Fruit fly (Drosophila melanogaster) whole organism, prepupa: Measurements from ENCODE around the gene Crtc.
A peak's percentile ranks its signal among the peaks of the same experiment; 100 is the strongest.

Source experiments
- Blimp-1 ChIP-seq: fragments of 200-800 bp; sonication (Bioruptor generic); optimal IDR thresholded peaks from 3 replicates; lab custom pipeline; 2017; ENCODE audit warnings: missing biosample characterization, missing genetic modification characterization, mild to moderate bottlenecking, moderate library complexity, missing genetic modification reagents
- CG11294 ChIP-seq: fragments of 200-800 bp; sonication (Bioruptor generic); IDR thresholded peaks from 2 replicates; pipeline ENCODE4 v1.3.6; 2022; ENCODE audit warnings: missing biosample characterization, missing genetic modification characterization
- CG15336 ChIP-seq: fragments of 200-800 bp; sonication (Bioruptor generic); IDR thresholded peaks from 2 replicates; pipeline ENCODE4 v1.3.6; 2022; ENCODE audit warnings: missing biosample characterization, missing genetic modification characterization
- CG1621 ChIP-seq: fragments of 200-800 bp; sonication (Bioruptor generic); optimal IDR thresholded peaks from 3 replicates; lab custom pipeline; 2018; ENCODE audit warnings: missing biosample characterization, mild to moderate bottlenecking, missing genetic modification characterization
- CG3032 ChIP-seq: fragments of 200-800 bp; optimal IDR thresholded peaks from 2 replicates; lab custom pipeline; 2019; ENCODE audit warnings: missing biosample characterization, mild to moderate bottlenecking, missing genetic modification characterization, moderate library complexity
- CG31627 ChIP-seq: fragments of 200-800 bp; sonication (Bioruptor generic); optimal IDR thresholded peaks from 3 replicates; lab custom pipeline; 2016; ENCODE audit warnings: missing biosample characterization, missing genetic modification characterization
- CG32006 ChIP-seq: fragments of 200-800 bp; sonication (Bioruptor generic); optimal IDR thresholded peaks from 3 replicates; lab custom pipeline; 2017; ENCODE audit warnings: missing biosample characterization, mild to moderate bottlenecking, missing genetic modification characterization
- CG34406 ChIP-seq: fragments of 200-800 bp; sonication (Bioruptor generic); optimal IDR thresholded peaks from 3 replicates; lab custom pipeline; 2016; ENCODE audit warnings: missing biosample characterization, missing genetic modification characterization
- CG3919 ChIP-seq: fragments of 200-800 bp; sonication (Bioruptor generic); optimal IDR thresholded peaks from 3 replicates; lab custom pipeline; 2016; ENCODE audit warnings: missing biosample characterization, missing genetic modification characterization
- CG4318 ChIP-seq: fragments of 200-800 bp; sonication (Bioruptor generic); optimal IDR thresholded peaks from 3 replicates; lab custom pipeline; 2017; ENCODE audit warnings: missing biosample characterization, mild to moderate bottlenecking, missing genetic modification characterization
- CG6163 ChIP-seq: fragments of 200-800 bp; sonication (Bioruptor generic); IDR thresholded peaks from 3 replicates; pipeline ENCODE4 v1.3.6; 2022; ENCODE audit warnings: missing biosample characterization, missing genetic modification characterization
- CG6792 ChIP-seq: fragments of 200-800 bp; sonication (Bioruptor generic); optimal IDR thresholded peaks from 3 replicates; lab custom pipeline; 2016; ENCODE audit warnings: missing biosample characterization, missing genetic modification characterization
- CG6808 ChIP-seq: fragments of 200-800 bp; sonication (Bioruptor generic); optimal IDR thresholded peaks from 3 replicates; lab custom pipeline; 2017; ENCODE audit warnings: missing biosample characterization, missing genetic modification characterization, mild to moderate bottlenecking, moderate library complexity, missing genetic modification reagents
- CG6854 ChIP-seq: fragments of 200-800 bp; sonication (Bioruptor generic); optimal IDR thresholded peaks from 2 replicates; lab custom pipeline; 2017; ENCODE audit warnings: missing biosample characterization, mild to moderate bottlenecking, missing genetic modification characterization
- CG7368 ChIP-seq: fragments of 200-800 bp; sonication (Bioruptor generic); optimal IDR thresholded peaks from 3 replicates; lab custom pipeline; 2016; ENCODE audit warnings: missing biosample characterization, missing genetic modification characterization
- CG8119 ChIP-seq: fragments of 200-800 bp; sonication (Bioruptor generic); IDR thresholded peaks from 3 replicates; pipeline ENCODE4 v1.3.6; 2022; ENCODE audit warnings: missing biosample characterization, missing genetic modification characterization
- CG8632 ChIP-seq: fragments of 200-800 bp; sonication (Bioruptor generic); optimal IDR thresholded peaks from 3 replicates; lab custom pipeline; 2016; ENCODE audit warnings: missing biosample characterization, missing genetic modification characterization
- Eip78C ChIP-seq: fragments of 200-800 bp; sonication (Bioruptor generic); peaks from one replicate; lab custom pipeline; 2016; ENCODE audit warnings: missing biosample characterization, missing genetic modification characterization
- Ets21C ChIP-seq: fragments of 200-800 bp; sonication (Bioruptor generic); optimal IDR thresholded peaks from 3 replicates; lab custom pipeline; 2016; ENCODE audit warnings: missing biosample characterization, missing genetic modification characterization
- Ets96B ChIP-seq: fragments of 200-800 bp; optimal IDR thresholded peaks from 2 replicates; lab custom pipeline; 2019; ENCODE audit warnings: missing biosample characterization, mild to moderate bottlenecking, missing genetic modification characterization, moderate library complexity
- Gug ChIP-seq: fragments of 200-800 bp; sonication (Bioruptor generic); IDR thresholded peaks from 2 replicates; pipeline ENCODE4 v1.3.6; 2022; ENCODE audit warnings: missing biosample characterization, missing genetic modification characterization
- Hr38 ChIP-seq: sonication (Bioruptor generic); optimal IDR thresholded peaks from 2 replicates; lab custom pipeline; 2016; ENCODE audit warnings: missing biosample characterization, missing genetic modification characterization
- Hr39 ChIP-seq: fragments of 200-800 bp; sonication (Bioruptor generic); optimal IDR thresholded peaks from 2 replicates; lab custom pipeline; 2016; ENCODE audit warnings: missing biosample characterization, missing genetic modification characterization
- Hr4 ChIP-seq: fragments of 200-800 bp; sonication (Bioruptor generic); optimal IDR thresholded peaks from 3 replicates; lab custom pipeline; 2016; ENCODE audit warnings: missing biosample characterization, missing genetic modification characterization
- Met ChIP-seq: fragments of 200-800 bp; sonication (Bioruptor generic); optimal IDR thresholded peaks from 3 replicates; lab custom pipeline; 2016; ENCODE audit warnings: missing biosample characterization, missing genetic modification characterization
- Smox ChIP-seq: fragments of 200-800 bp; sonication (Bioruptor generic); optimal IDR thresholded peaks from 3 replicates; lab custom pipeline; 2016; ENCODE audit warnings: missing biosample characterization, missing genetic modification characterization
- Sox102F ChIP-seq: fragments of 200-800 bp; sonication (Bioruptor generic); optimal IDR thresholded peaks from 2 replicates; lab custom pipeline; 2016; ENCODE audit warnings: missing biosample characterization, mild to moderate bottlenecking, missing genetic modification characterization
- Sox14 ChIP-seq: fragments of 200-800 bp; sonication (Bioruptor generic); optimal IDR thresholded peaks from 3 replicates; lab custom pipeline; 2016; ENCODE audit warnings: missing biosample characterization, missing genetic modification characterization
- Sox15 ChIP-seq: fragments of 200-800 bp; sonication (Bioruptor generic); optimal IDR thresholded peaks from 3 replicates; lab custom pipeline; 2016; ENCODE audit warnings: missing biosample characterization, missing genetic modification characterization
- achi ChIP-seq: fragments of 200-800 bp; sonication (Bioruptor generic); optimal IDR thresholded peaks from 3 replicates; lab custom pipeline; 2016; ENCODE audit warnings: missing biosample characterization, missing genetic modification characterization
- acj6 ChIP-seq: fragments of 200-800 bp; sonication (Bioruptor generic); optimal IDR thresholded peaks from 3 replicates; lab custom pipeline; 2016; ENCODE audit warnings: missing biosample characterization, missing genetic modification characterization
- dac ChIP-seq: fragments of 200-800 bp; sonication (Bioruptor generic); optimal IDR thresholded peaks from 2 replicates; lab custom pipeline; 2017; ENCODE audit warnings: missing biosample characterization, mild to moderate bottlenecking, missing genetic modification characterization
- dsx ChIP-seq: fragments of 200-800 bp; optimal IDR thresholded peaks from 3 replicates; lab custom pipeline; 2019; ENCODE audit warnings: missing biosample characterization, mild to moderate bottlenecking, missing genetic modification characterization, moderate library complexity; ENCODE audit not compliant: poor library complexity, severe bottlenecking
- fd59A ChIP-seq: fragments of 200-800 bp; sonication (Bioruptor generic); optimal IDR thresholded peaks from 2 replicates; lab custom pipeline; 2017; ENCODE audit warnings: missing biosample characterization, mild to moderate bottlenecking, missing genetic modification characterization, missing genetic modification reagents
- fd85E ChIP-seq: fragments of 200-800 bp; sonication (Bioruptor generic); optimal IDR thresholded peaks from 3 replicates; lab custom pipeline; 2016; ENCODE audit warnings: missing biosample characterization, missing genetic modification characterization
- fkh ChIP-seq: fragments of 200-800 bp; sonication (Bioruptor generic); optimal IDR thresholded peaks from 3 replicates; lab custom pipeline; 2017; ENCODE audit warnings: missing biosample characterization, mild to moderate bottlenecking, missing genetic modification characterization, moderate library complexity
- lz ChIP-seq: fragments of 200-800 bp; sonication (Bioruptor generic); optimal IDR thresholded peaks from 3 replicates; lab custom pipeline; 2016; ENCODE audit warnings: missing biosample characterization, missing genetic modification characterization
- net ChIP-seq: fragments of 200-800 bp; sonication (Bioruptor generic); optimal IDR thresholded peaks from 3 replicates; lab custom pipeline; 2016; ENCODE audit warnings: missing biosample characterization, missing genetic modification characterization
- pdm3 ChIP-seq: fragments of 200-800 bp; sonication (Bioruptor generic); optimal IDR thresholded peaks from 3 replicates; lab custom pipeline; 2016; ENCODE audit warnings: missing biosample characterization, missing genetic modification characterization
- spab ChIP-seq: fragments of 200-800 bp; sonication (Bioruptor generic); optimal IDR thresholded peaks from 2 replicates; lab custom pipeline; 2017; ENCODE audit warnings: missing biosample characterization, mild to moderate bottlenecking, missing genetic modification characterization, missing genetic modification reagents
- ss ChIP-seq, 2 experiments: fragments of 200-800 bp; sonication (Bioruptor generic); optimal IDR thresholded peaks; 2 replicates in 1 of 2; 3 replicates in 1 of 2; lab custom pipeline; 2017 to 2018; ENCODE audit warnings: mild to moderate bottlenecking in 2 of 2, missing biosample characterization in 2 of 2, missing genetic modification characterization in 2 of 2, moderate library complexity in 1 of 2
- svp ChIP-seq: fragments of 200-800 bp; sonication (Bioruptor generic); peaks from one replicate; lab custom pipeline; 2016; ENCODE audit warnings: missing biosample characterization, missing genetic modification characterization
- topi ChIP-seq: fragments of 200-800 bp; sonication (Bioruptor generic); optimal IDR thresholded peaks from 3 replicates; lab custom pipeline; 2016; ENCODE audit warnings: missing biosample characterization, missing genetic modification characterization

The Crtc gene

dm6 chr3L:17665084-17665576 is 3.9 kb downstream of the Crtc start (continued):
- TF ChIP-seq dsx (GFP tag; lab: Kevin White, UChicago): no peak
- TF ChIP-seq CG6854 (GFP tag; lab: Kevin White, UChicago): peak; percentile 79
- peak; percentile 28 for TF ChIP-seq Sox102F (GFP tag; lab: Kevin White, UChicago)
- no peak for TF ChIP-seq CG8119 (GFP tag; lab: Robert Waterston, UW)
- TF ChIP-seq CG34406 (GFP tag; lab: Kevin White, UChicago): no peak
- no peak for TF ChIP-seq CG7368
- TF ChIP-seq CG11294 (GFP tag; lab: Robert Waterston, UW): no peak

DNA sequence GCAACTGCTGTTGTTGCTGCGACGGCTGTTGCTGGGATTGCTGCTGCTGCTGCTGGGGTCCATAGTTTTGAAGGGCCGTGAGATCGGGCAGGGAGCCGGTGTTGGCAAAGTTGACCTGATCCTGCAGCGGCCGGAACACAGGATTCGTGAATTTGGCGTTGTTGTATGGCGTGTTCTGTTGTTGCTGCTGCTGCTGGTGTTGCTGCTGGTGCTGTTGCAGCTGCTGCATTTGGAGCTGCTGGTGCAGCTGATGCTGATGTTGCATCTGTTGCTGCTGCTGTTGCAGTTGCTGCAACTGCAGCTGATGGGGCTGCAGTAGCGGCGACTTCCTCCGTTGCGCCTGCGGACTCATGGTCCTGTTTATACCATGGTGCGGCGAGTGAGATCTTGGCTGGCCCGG is 5.4 kb downstream of the Crtc start:
- no peak for TF ChIP-seq Blimp-1 (GFP tag; lab: Kevin White, UChicago)
- TF ChIP-seq CG15336: no peak
- no peak for TF ChIP-seq Met (GFP tag; lab: Kevin White, UChicago)
- TF ChIP-seq CG34406 (GFP tag; lab: Kevin White, UChicago): no peak
- TF ChIP-seq Ets21C: no peak
- no peak for TF ChIP-seq dac
- TF ChIP-seq Sox15 (GFP tag; lab: Kevin White, UChicago): no peak
- no peak for TF ChIP-seq fd85E (GFP tag; lab: Kevin White, UChicago)
- TF ChIP-seq Ets96B (tag; lab: Kevin White, UChicago): no peak

DNA sequence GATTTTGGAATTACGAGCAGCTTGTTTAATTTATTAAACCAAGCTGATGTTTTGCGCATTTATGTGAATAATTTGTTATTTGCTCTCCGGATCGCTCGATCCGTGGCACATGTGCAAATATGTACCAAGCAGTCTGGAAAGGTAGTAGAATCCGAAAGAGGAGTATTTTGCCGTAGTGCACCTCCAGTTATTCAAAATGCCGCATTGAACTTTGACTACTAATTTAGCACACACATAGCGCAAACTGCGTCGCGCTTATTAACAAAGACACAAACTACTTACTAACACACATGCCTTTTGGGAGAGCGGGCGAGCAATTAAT is 9.8 kb downstream of the Crtc start:
- TF ChIP-seq spab (GFP tag; lab: Kevin White, UChicago) (no peak), lz (GFP tag; lab: Kevin White, UChicago) (no peak), fkh (peak; percentile 91), ss (GFP tag; optimal IDR thresholded peaks at IDR 0.05; lab: Kevin White, UChicago) (no peak), net (GFP tag; lab: Kevin White, UChicago) (no peak)

- TF ChIP-seq Sox14 (GFP tag; lab: Kevin White, UChicago) (peak; percentile 73), CG1621 (tag; lab: Kevin White, UChicago) (no peak), CG8632 (GFP tag; lab: Kevin White, UChicago) (peak; percentile 28), lz (GFP tag; lab: Kevin White, UChicago) (peak; percentile 66), Hr39 (GFP tag; lab: Kevin White, UChicago) (peak; percentile 85), topi (GFP tag; lab: Kevin White, UChicago) (peak; percentile 45), achi (GFP tag; lab: Kevin White, UChicago) (peak; percentile 52), CG7368 (no peak), Sox15 (GFP tag; lab: Kevin White, UChicago) (peak; percentile 54), Smox (peak; percentile 51), pdm3 (GFP tag; lab: Kevin White, UChicago) (peak; percentile 62), Ets96B (tag; lab: Kevin White, UChicago) (peak; percentile 30), fd85E (GFP tag; lab: Kevin White, UChicago) (no peak), Hr38 (GFP tag; lab: Kevin White, UChicago) (peak; percentile 28), CG6792 (GFP tag; lab: Kevin White, UChicago) (peak; percentile 24), CG3919 (GFP tag; lab: Kevin White, UChicago) (peak; percentile 33), CG4318 (GFP tag; lab: Kevin White, UChicago) (peak; percentile 47), Hr4 (GFP tag; lab: Kevin White, UChicago) (peak; percentile 82), CG6163 (GFP tag; lab: Robert Waterston, UW) (peak; percentile 82), net (GFP tag; lab: Kevin White, UChicago) (peak; percentile 52), Eip78C (GFP tag; lab: Kevin White, UChicago) (peak; percentile 83), CG3032 (tag; lab: Kevin White, UChicago) (no peak), svp (GFP tag; lab: Kevin White, UChicago) (peak; percentile 78), Gug (peak; percentile 57; the same call in 1 of the 2 replicates), ss (GFP tag; optimal IDR thresholded peaks at IDR 0.05; lab: Kevin White, UChicago) (no peak), spab (GFP tag; lab: Kevin White, UChicago) (no peak), acj6 (peak; percentile 61), Sox102F (GFP tag; lab: Kevin White, UChicago) (peak; percentile 71), CG8119 (GFP tag; lab: Robert Waterston, UW) (peak; percentile 61), Ets21C (peak; percentile 48), CG32006 (GFP tag; lab: Kevin White, UChicago) (peak; percentile 74), fd59A (GFP tag; lab: Kevin White, UChicago) (no peak), CG6808 (GFP tag; lab: Kevin White, UChicago) (no peak), CG31627 (GFP tag; lab: Kevin White, UChicago) (peak; percentile 80)
Measured at dm6 chr3L:17658423-17659267, 10.4 kb downstream of the Crtc start.
